Worm (Caenorhabditis elegans) whole organism, young adult: ENCODE data around the gene C04A11.5.
A peak's percentile ranks its signal among the peaks of the same experiment; 100 is the strongest.

Source experiments
- B0336.3 ChIP-seq: fragments of 200-800 bp; sonication (Bioruptor generic); IDR thresholded peaks from 2 replicates; pipeline ENCODE4 v1.3.6; 2022; ENCODE audit warnings: missing genetic modification characterization, missing compliant biosample characterization
- F22D6.2 ChIP-seq: sonication (generic microtip); optimal IDR thresholded peaks from 2 replicates; lab custom pipeline; 2016; ENCODE audit warnings: mild to moderate bottlenecking, missing genetic modification characterization, missing compliant biosample characterization
- F33H1.4 ChIP-seq: fragments of 200-800 bp; sonication (Bioruptor generic); IDR thresholded peaks from 2 replicates; pipeline ENCODE4 v1.3.6; 2022; ENCODE audit warnings: missing genetic modification reagents, missing genetic modification characterization, missing compliant biosample characterization
- F52B5.7 ChIP-seq: sonication (generic microtip); optimal IDR thresholded peaks from 2 replicates; lab custom pipeline; 2016; ENCODE audit warnings: mild to moderate bottlenecking, missing genetic modification characterization, missing compliant biosample characterization
- K11D2.4 ChIP-seq: fragments of 200-800 bp; sonication (Bioruptor generic); IDR thresholded peaks from 2 replicates; pipeline ENCODE4 v1.3.6; 2022; ENCODE audit warnings: missing genetic modification reagents, missing genetic modification characterization, missing compliant biosample characterization
- Y53G8AR.9 ChIP-seq: fragments of 200-800 bp; sonication (Bioruptor generic); conservative IDR thresholded peaks from 2 replicates; pipeline ENCODE4 v1.3.6; 2022; ENCODE audit warnings: missing genetic modification reagents, missing genetic modification characterization, missing compliant biosample characterization
- akir-1 ChIP-seq: fragments of 200-800 bp; sonication (Bioruptor generic); optimal IDR thresholded peaks from 2 replicates; lab custom pipeline; 2018; ENCODE audit warnings: mild to moderate bottlenecking, missing genetic modification characterization, moderate library complexity, missing compliant biosample characterization
- atf-7 ChIP-seq: sonication (generic microtip); optimal IDR thresholded peaks from 2 replicates; lab custom pipeline; 2017; ENCODE audit warnings: mild to moderate bottlenecking, missing genetic modification characterization, missing compliant biosample characterization
- attf-5 ChIP-seq: fragments of 200-800 bp; sonication (Bioruptor generic); optimal IDR thresholded peaks from 2 replicates; lab custom pipeline; 2018; ENCODE audit warnings: mild to moderate bottlenecking, missing genetic modification characterization, missing compliant biosample characterization
- bed-1 ChIP-seq: fragments of 200-800 bp; sonication (Bioruptor generic); IDR thresholded peaks from 2 replicates; pipeline ENCODE4 v1.3.6; 2022; ENCODE audit warnings: missing genetic modification reagents, missing genetic modification characterization, missing compliant biosample characterization
- cebp-1 ChIP-seq, 2 experiments: fragments of 200-800 bp in 1 of 2; sonication (Bioruptor generic) in 1 of 2; sonication (generic microtip) in 1 of 2; IDR thresholded peaks in 1 of 2; optimal IDR thresholded peaks in 1 of 2; 2 replicates each; pipeline versions ENCODE4 v1.3.6 to Lab custom; 2017 to 2022; ENCODE audit warnings: missing compliant biosample characterization in 2 of 2, missing genetic modification characterization in 2 of 2, mild to moderate bottlenecking in 1 of 2, missing genetic modification reagents in 1 of 2, moderate library complexity in 1 of 2
- ceh-27 ChIP-seq: fragments of 200-800 bp; sonication (Bioruptor generic); optimal IDR thresholded peaks from 2 replicates; lab custom pipeline; 2018; ENCODE audit warnings: mild to moderate bottlenecking, missing genetic modification characterization, moderate library complexity, missing compliant biosample characterization
- chd-7 ChIP-seq: sonication (generic microtip); optimal IDR thresholded peaks from 2 replicates; lab custom pipeline; 2016; ENCODE audit warnings: mild to moderate bottlenecking, missing genetic modification characterization, moderate library complexity, missing compliant biosample characterization
- die-1 ChIP-seq: sonication (generic microtip); optimal IDR thresholded peaks from 2 replicates; lab custom pipeline; 2016; ENCODE audit warnings: missing genotype, mild to moderate bottlenecking, missing genetic modification characterization, missing compliant biosample characterization
- dox-1 ChIP-seq: fragments of 200-800 bp; sonication (Bioruptor generic); IDR thresholded peaks from 2 replicates; pipeline ENCODE4 v1.3.6; 2022; ENCODE audit warnings: missing genetic modification reagents, missing genetic modification characterization, missing compliant biosample characterization
- efl-1 ChIP-seq: fragments of 150-350 bp; optimal IDR thresholded peaks from 2 replicates; lab custom pipeline; 2014; ENCODE audit warnings: missing biosample characterization, missing genetic modification reagents, missing genetic modification characterization
- egl-44 ChIP-seq: fragments of 200-800 bp; sonication (Bioruptor generic); IDR thresholded peaks from 2 replicates; pipeline ENCODE4 v1.3.6; 2022; ENCODE audit warnings: missing genetic modification reagents, missing genetic modification characterization, missing compliant biosample characterization
- egrh-3 ChIP-seq: fragments of 200-800 bp; sonication (Bioruptor generic); IDR thresholded peaks from 2 replicates; pipeline ENCODE4 v1.3.6; 2022; ENCODE audit warnings: missing genetic modification reagents, missing genetic modification characterization, missing compliant biosample characterization
- hmg-1.2 ChIP-seq: fragments of 200-800 bp; sonication (Bioruptor generic); IDR thresholded peaks from 2 replicates; pipeline ENCODE4 v1.3.6; 2022; ENCODE audit warnings: missing genetic modification reagents, missing genetic modification characterization, missing compliant biosample characterization
- let-526 ChIP-seq: fragments of 200-800 bp; sonication (Bioruptor generic); IDR thresholded peaks from 2 replicates; pipeline ENCODE4 v1.3.6; 2022; ENCODE audit warnings: missing genetic modification reagents, missing genetic modification characterization, missing compliant biosample characterization
- lin-26 ChIP-seq: fragments of 200-800 bp; sonication (Bioruptor generic); IDR thresholded peaks from 2 replicates; pipeline ENCODE4 v1.3.6; 2022; ENCODE audit warnings: missing genetic modification reagents, missing genetic modification characterization, missing compliant biosample characterization
- madf-6 ChIP-seq: fragments of 200-800 bp; sonication (Bioruptor generic); IDR thresholded peaks from 2 replicates; pipeline ENCODE4 v1.3.6; 2022; ENCODE audit warnings: missing genetic modification reagents, missing genetic modification characterization, missing compliant biosample characterization
- mcd-1 ChIP-seq: fragments of 200-800 bp; sonication (Bioruptor generic); IDR thresholded peaks from 2 replicates; pipeline ENCODE4 v1.3.6; 2022; ENCODE audit warnings: missing genetic modification reagents, missing genetic modification characterization, missing compliant biosample characterization
- nfyb-1 ChIP-seq: fragments of 200-800 bp; sonication (Bioruptor generic); IDR thresholded peaks from 2 replicates; pipeline ENCODE4 v1.3.6; 2022; ENCODE audit warnings: missing genetic modification reagents, missing genetic modification characterization, missing compliant biosample characterization
- nhr-80 ChIP-seq: sonication (generic microtip); optimal IDR thresholded peaks from 2 replicates; lab custom pipeline; 2016; ENCODE audit warnings: missing genetic modification characterization, missing compliant biosample characterization
- pbrm-1 ChIP-seq: fragments of 200-800 bp; sonication (Bioruptor generic); IDR thresholded peaks from 2 replicates; pipeline ENCODE4 v1.3.6; 2022; ENCODE audit warnings: missing genetic modification reagents, missing genetic modification characterization, missing compliant biosample characterization
- rec-8 ChIP-seq, 2 experiments: sonication (generic microtip); optimal IDR thresholded peaks; 2 replicates each; lab custom pipeline; 2016; ENCODE audit warnings: mild to moderate bottlenecking in 2 of 2, missing genetic modification characterization in 2 of 2, missing genetic modification reagents in 2 of 2, missing genotype in 2 of 2, missing biosample characterization in 1 of 2, missing compliant biosample characterization in 1 of 2, moderate library complexity in 1 of 2
- sdz-38 ChIP-seq: sonication (generic microtip); optimal IDR thresholded peaks from 2 replicates; lab custom pipeline; 2016; ENCODE audit warnings: missing genotype, missing genetic modification characterization, missing compliant biosample characterization
- snpc-1.1 ChIP-seq: sonication (generic microtip); optimal IDR thresholded peaks from 2 replicates; lab custom pipeline; 2017; ENCODE audit warnings: missing genetic modification characterization, mild to moderate bottlenecking, missing compliant biosample characterization, antibody characterized with exemption, moderate library complexity, missing genotype, missing genetic modification reagents; ENCODE audit not compliant: insufficient read depth
- snpc-4 ChIP-seq, 5 experiments: fragments of 150-350 bp in 1 of 5; sonication (generic microtip) in 4 of 5; optimal IDR thresholded peaks; 2 replicates each; lab custom pipeline; 2014 to 2018; ENCODE audit warnings: missing genetic modification characterization in 5 of 5, missing biosample characterization in 3 of 5, antibody characterized with exemption in 2 of 5, mild to moderate bottlenecking in 2 of 5, missing compliant biosample characterization in 2 of 5, missing genotype in 2 of 5, moderate library complexity in 2 of 5, missing genetic modification reagents in 1 of 5
- tbp1 ChIP-seq: fragments of 200-800 bp; sonication (Bioruptor generic); optimal IDR thresholded peaks from 2 replicates; lab custom pipeline; 2018; ENCODE audit warnings: mild to moderate bottlenecking, missing genetic modification characterization, missing compliant biosample characterization
- unc-62 ChIP-seq: fragments of 150-350 bp; optimal IDR thresholded peaks from 2 replicates; lab custom pipeline; 2014; ENCODE audit warnings: missing biosample characterization, missing genetic modification reagents, missing genetic modification characterization
- zfh-2 ChIP-seq: fragments of 200-800 bp; sonication (Bioruptor generic); conservative IDR thresholded peaks from 2 replicates; pipeline ENCODE4 v1.3.6; 2022; ENCODE audit warnings: missing genetic modification reagents, missing genetic modification characterization, missing compliant biosample characterization
- ztf-18 ChIP-seq: sonication (generic microtip); optimal IDR thresholded peaks from 2 replicates; lab custom pipeline; 2016; ENCODE audit warnings: missing genotype, mild to moderate bottlenecking, missing genetic modification characterization, missing compliant biosample characterization
- ztf-3 ChIP-seq: fragments of 200-800 bp; sonication (Bioruptor generic); optimal IDR thresholded peaks from 2 replicates; lab custom pipeline; 2018; ENCODE audit warnings: mild to moderate bottlenecking, missing genetic modification characterization, missing compliant biosample characterization

The C04A11.5 gene

DNA sequence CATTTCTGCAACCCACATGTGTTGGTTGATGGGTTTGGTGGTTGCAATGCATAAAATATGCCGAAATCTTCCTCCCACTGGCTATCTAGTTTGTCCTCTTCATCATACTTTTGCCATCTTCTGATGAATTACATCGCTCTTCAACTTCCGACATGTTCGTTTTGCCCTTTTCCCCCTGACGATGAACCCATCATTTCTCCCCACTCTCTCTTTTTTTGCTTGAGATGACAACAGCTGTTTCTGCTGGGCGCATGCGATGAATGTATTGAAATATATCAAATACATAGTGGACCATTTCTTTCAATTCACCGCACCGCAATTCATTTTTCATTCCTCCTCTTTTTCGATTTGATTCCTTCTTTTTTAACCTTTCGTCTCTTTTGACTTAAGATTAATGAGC lies 6.6 kb downstream of the C04A11.5 start:
- TF ChIP-seq cebp-1 (GFP tag; IDR thresholded peaks at IDR 0.05; lab: Robert Waterston, UW) (no peak), cebp-1 (tag; optimal IDR thresholded peaks at IDR 0.05; lab: Kevin White, UChicago) (peak; percentile 21), F22D6.2 (tag; lab: Kevin White, UChicago) (no peak)

DNA sequence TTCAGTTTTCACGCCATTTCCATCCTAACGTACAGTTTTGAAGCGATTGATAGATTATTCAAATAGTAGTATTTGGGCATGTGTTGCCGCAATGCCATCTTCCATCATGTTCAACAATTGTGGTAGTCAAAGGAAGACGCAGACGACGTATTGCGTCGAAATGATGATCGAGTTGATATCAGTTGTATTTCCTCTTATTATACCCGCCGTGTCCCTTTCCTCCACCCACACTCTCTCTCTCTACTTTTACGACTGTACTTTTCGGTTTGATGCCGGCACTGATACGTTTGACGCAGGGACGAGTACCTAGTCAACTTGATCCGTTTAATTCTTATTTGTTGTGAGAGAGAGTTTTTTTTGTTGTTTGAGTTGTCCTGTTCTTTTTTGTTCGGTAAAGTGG lies 8.2 kb downstream of the C04A11.5 start:
- TF ChIP-seq tbp1 (GFP tag; lab: Kevin White, UChicago) (peak; percentile 11), dox-1 (peak; percentile 37; the same call in 1 of the 2 replicates), nfyb-1 (no peak), nhr-80 (tag; lab: Kevin White, UChicago) (peak; percentile 83)

DNA sequence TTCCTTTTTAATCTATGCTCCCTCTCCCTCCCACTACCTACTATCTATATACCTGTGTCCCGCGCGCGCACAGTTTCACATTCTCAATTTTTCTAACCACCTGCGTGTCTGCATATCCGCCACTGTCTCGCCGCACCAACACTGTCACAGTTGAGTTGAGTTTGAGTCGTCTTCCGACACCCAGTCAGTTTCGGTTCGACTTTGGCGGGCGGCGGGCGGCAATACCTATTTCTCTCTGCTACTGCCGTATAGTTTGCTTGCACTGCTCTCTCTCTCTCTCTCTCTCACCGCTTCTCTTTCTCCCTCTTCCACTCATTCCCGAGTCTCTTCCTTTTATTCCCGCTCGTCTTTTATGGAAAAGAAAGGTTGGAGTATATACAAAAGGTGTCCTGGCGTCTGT lies 11.1 kb downstream of the C04A11.5 start:
- peak; percentile 6 for TF ChIP-seq ztf-18
- TF ChIP-seq ceh-27, result peak; percentile 8
- peak; percentile 82 for TF ChIP-seq dox-1
- TF ChIP-seq attf-5 (GFP tag; lab: Kevin White, UChicago), result peak; percentile 44
- TF ChIP-seq egl-44 (GFP tag; lab: Robert Waterston, UW), result peak; percentile 62; the same call in 1 of the 2 replicates
- peak; percentile 13; the same call in 1 of the 2 replicates for TF ChIP-seq cebp-1 (GFP tag; IDR thresholded peaks at IDR 0.05; lab: Robert Waterston, UW)
- peak; percentile 13 for TF ChIP-seq cebp-1 (tag; optimal IDR thresholded peaks at IDR 0.05; lab: Kevin White, UChicago)
- TF ChIP-seq tbp1 (GFP tag; lab: Kevin White, UChicago), result peak; percentile 28
- peak; percentile 21 for TF ChIP-seq unc-62
- TF ChIP-seq nhr-80 (tag; lab: Kevin White, UChicago), result peak; percentile 74
- peak; percentile 33 for TF ChIP-seq atf-7 (tag; lab: Kevin White, UChicago)
- peak; percentile 58; the same call in 1 of the 2 replicates for TF ChIP-seq B0336.3 (GFP tag; lab: Robert Waterston, UW)
- TF ChIP-seq efl-1 (GFP tag; lab: Kevin White, UChicago), result peak; percentile 29
- peak; percentile 53 for TF ChIP-seq madf-6
- peak; percentile 56; the same call in 1 of the 2 replicates for TF ChIP-seq egrh-3
- TF ChIP-seq chd-7 (tag; lab: Kevin White, UChicago), result peak; percentile 35
- TF ChIP-seq F52B5.7 (tag; lab: Kevin White, UChicago), result no peak
- peak; percentile 10 for TF ChIP-seq die-1 (tag; lab: Kevin White, UChicago)
- peak; percentile 88 for TF ChIP-seq zfh-2 (GFP tag; lab: Robert Waterston, UW)
- TF ChIP-seq Y53G8AR.9 (GFP tag; lab: Robert Waterston, UW), result no peak
- TF ChIP-seq rec-8 (tag; optimal IDR thresholded peaks at IDR 0.05; lab: Kevin White, UChicago), result no peak
- TF ChIP-seq hmg-1.2, result peak; percentile 71; the same call in 1 of the 2 replicates
- TF ChIP-seq snpc-1.1 (tag; lab: Kevin White, UChicago), result no peak
- TF ChIP-seq snpc-4 (GFP tag; optimal IDR thresholded peaks at IDR 0.05; lab: Kevin White, UChicago), result no peak
- no peak for TF ChIP-seq snpc-4 (tag; optimal IDR thresholded peaks at IDR 0.05; lab: Kevin White, UChicago)

DNA sequence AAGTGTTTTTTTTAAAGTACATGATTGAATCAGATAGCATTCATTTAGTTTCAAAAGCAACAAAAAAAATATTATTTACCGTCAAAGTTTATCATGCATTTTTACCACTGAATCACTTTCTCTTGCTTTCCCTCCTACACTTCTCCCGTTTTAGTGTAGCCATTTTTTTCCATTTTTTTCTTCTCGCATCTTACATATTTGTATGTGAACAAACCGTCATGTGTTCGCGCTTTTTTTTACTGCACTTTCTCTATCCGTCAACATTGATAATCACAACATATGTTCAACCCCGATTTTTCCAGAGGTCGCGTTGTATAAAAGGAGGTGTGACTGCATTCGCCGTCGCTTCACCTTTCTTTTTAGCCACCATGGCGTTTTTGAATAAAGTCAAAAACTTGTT lies 12.5 kb downstream of the C04A11.5 start, which contains the start of gene gck-4:
Gene gck-4 (plus strand): TSS at position 301 of the 400 bp plus-strand sequence.
- TF ChIP-seq K11D2.4 (GFP tag; lab: Robert Waterston, UW) (no peak), sdz-38 (tag; lab: Kevin White, UChicago) (no peak), mcd-1 (no peak), efl-1 (GFP tag; lab: Kevin White, UChicago) (no peak), bed-1 (GFP tag; lab: Robert Waterston, UW) (no peak), F33H1.4 (GFP tag; lab: Robert Waterston, UW) (no peak)

DNA sequence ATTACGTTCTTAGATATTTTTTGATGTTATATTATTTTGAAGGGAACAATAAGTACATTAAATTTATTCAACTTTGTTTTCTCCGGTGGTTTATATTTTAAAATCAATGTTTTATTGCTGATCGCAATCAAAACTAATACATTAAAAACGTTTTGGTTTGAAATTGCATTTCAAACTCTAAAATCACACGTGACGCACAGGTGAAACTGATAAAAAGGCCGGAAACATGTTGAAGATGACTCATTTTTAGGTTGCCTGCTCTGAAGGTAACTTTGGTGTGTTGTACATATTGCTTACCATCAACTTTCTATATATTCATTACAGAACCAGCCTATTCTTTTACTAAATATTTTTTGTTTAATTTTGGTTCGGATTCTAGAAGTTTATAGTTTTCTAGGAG lies 21.3 kb downstream of the C04A11.5 start:
- TF ChIP-seq pbrm-1 (GFP tag; lab: Robert Waterston, UW) (no peak), let-526 (GFP tag; lab: Robert Waterston, UW) (no peak), ztf-3 (GFP tag; lab: Kevin White, UChicago) (no peak), nhr-80 (tag; lab: Kevin White, UChicago) (peak; percentile 41), lin-26 (GFP tag; lab: Robert Waterston, UW) (no peak), madf-6 (no peak), akir-1 (GFP tag; lab: Kevin White, UChicago) (no peak)
